Worm (Caenorhabditis elegans) whole organism, L1 larva: ENCODE measurements around the gene ZK863.1.
A peak's percentile ranks its signal among the peaks of the same experiment; 100 is the strongest.

ENCODE experiments used
- C04F5.9 ChIP-seq: sonication (generic microtip); optimal IDR thresholded peaks from 2 replicates; lab custom pipeline; 2016; ENCODE audit warnings: missing genetic modification characterization, missing compliant biosample characterization
- C16A3.4 ChIP-seq: fragments of 150-350 bp; optimal IDR thresholded peaks from 2 replicates; lab custom pipeline; 2014; ENCODE audit warnings: missing biosample characterization, missing genetic modification characterization
- F16B12.6 ChIP-seq: fragments of 150-350 bp; optimal IDR thresholded peaks from 2 replicates; lab custom pipeline; 2014; ENCODE audit warnings: missing biosample characterization, missing genetic modification characterization
- Y116A8C.19 ChIP-seq: sonication (generic microtip); optimal IDR thresholded peaks from 2 replicates; lab custom pipeline; 2016; ENCODE audit warnings: missing compliant biosample characterization, missing genetic modification characterization, borderline replicate concordance
- aha-1 ChIP-seq: fragments of 150-350 bp; optimal IDR thresholded peaks from 2 replicates; lab custom pipeline; 2014; ENCODE audit warnings: missing biosample characterization, missing genetic modification characterization
- blmp-1 ChIP-seq: fragments of 150-350 bp; optimal IDR thresholded peaks from 2 replicates; lab custom pipeline; 2014; ENCODE audit warnings: missing biosample characterization, missing genetic modification characterization
- ceh-82 ChIP-seq, 3 experiments: fragments of 150-350 bp in 1 of 3; sonication (generic microtip) in 2 of 3; optimal IDR thresholded peaks; 2 replicates each; lab custom pipeline; 2014 to 2017; ENCODE audit warnings: missing biosample characterization in 3 of 3, missing genetic modification characterization in 3 of 3
- ceh-90 ChIP-seq: sonication (generic microtip); optimal IDR thresholded peaks from 2 replicates; lab custom pipeline; 2016; ENCODE audit warnings: missing genetic modification characterization, missing compliant biosample characterization
- egl-27 ChIP-seq, 2 experiments: fragments of 150-350 bp in 1 of 2; sonication (generic microtip); optimal IDR thresholded peaks; 3 replicates each; lab custom pipeline; 2017 to 2018; ENCODE audit warnings: missing biosample characterization in 2 of 2, missing genetic modification characterization in 2 of 2, missing genetic modification reagents in 2 of 2
- elt-2 ChIP-seq: sonication (generic microtip); optimal IDR thresholded peaks from 2 replicates; lab custom pipeline; 2016; ENCODE audit warnings: missing genetic modification characterization, mild to moderate bottlenecking, inconsistent platforms, missing compliant biosample characterization, missing genetic modification reagents
- ets-5 ChIP-seq: fragments of 200-800 bp; sonication (Bioruptor generic); IDR thresholded peaks from 2 replicates; pipeline ENCODE4 v1.3.6; 2022; ENCODE audit warnings: missing genetic modification characterization, missing compliant biosample characterization
- fkh-10 ChIP-seq: sonication (generic microtip); optimal IDR thresholded peaks from 2 replicates; lab custom pipeline; 2017; ENCODE audit warnings: missing biosample characterization, missing genetic modification reagents, missing genetic modification characterization
- fos-1 ChIP-seq: fragments of 150-350 bp; optimal IDR thresholded peaks from 2 replicates; lab custom pipeline; 2014; ENCODE audit warnings: missing biosample characterization, missing genetic modification characterization
- hlh-17 ChIP-seq: fragments of 200-800 bp; sonication (Bioruptor generic); optimal IDR thresholded peaks from 2 replicates; lab custom pipeline; 2018; ENCODE audit warnings: missing genetic modification characterization, mild to moderate bottlenecking, missing compliant biosample characterization, moderate library complexity, borderline replicate concordance
- hlh-4 ChIP-seq: sonication (generic microtip); optimal IDR thresholded peaks from 2 replicates; lab custom pipeline; 2016; ENCODE audit warnings: mild to moderate bottlenecking, missing genetic modification characterization, missing compliant biosample characterization
- hpl-2 ChIP-seq: fragments of 150-350 bp; optimal IDR thresholded peaks from 2 replicates; lab custom pipeline; 2014; ENCODE audit warnings: missing biosample characterization, missing genetic modification reagents, missing genetic modification characterization
- irx-1 ChIP-seq: sonication (generic microtip); optimal IDR thresholded peaks from 2 replicates; lab custom pipeline; 2016; ENCODE audit warnings: missing genetic modification characterization, missing compliant biosample characterization
- lin-13 ChIP-seq: fragments of 150-350 bp; optimal IDR thresholded peaks from 2 replicates; lab custom pipeline; 2014; ENCODE audit warnings: missing biosample characterization, missing genetic modification reagents, missing genetic modification characterization
- lin-15B ChIP-seq: fragments of 150-350 bp; sonication (generic microtip); optimal IDR thresholded peaks from 3 replicates; lab custom pipeline; 2014; ENCODE audit warnings: missing biosample characterization, missing genetic modification characterization
- lin-39 ChIP-seq: fragments of 150-350 bp; optimal IDR thresholded peaks from 2 replicates; lab custom pipeline; 2014; ENCODE audit warnings: missing biosample characterization, missing genetic modification reagents, missing genetic modification characterization
- lir-3 ChIP-seq: sonication (generic microtip); optimal IDR thresholded peaks from 2 replicates; lab custom pipeline; 2016; ENCODE audit warnings: mild to moderate bottlenecking, missing genetic modification characterization, moderate library complexity, missing compliant biosample characterization; ENCODE audit not compliant: poor library complexity
- lsy-2 ChIP-seq, 2 experiments: fragments of 150-350 bp; optimal IDR thresholded peaks; 2 replicates each; lab custom pipeline; 2014; ENCODE audit warnings: missing biosample characterization in 2 of 2, missing genetic modification characterization in 2 of 2
- mab-9 ChIP-seq: fragments of 200-800 bp; sonication (Bioruptor generic); IDR thresholded peaks from 2 replicates; pipeline ENCODE4 v1.3.6; 2022; ENCODE audit warnings: missing genetic modification reagents, missing genetic modification characterization, missing compliant biosample characterization
- mdl-1 ChIP-seq, 2 experiments: fragments of 150-350 bp; optimal IDR thresholded peaks; 2 replicates each; lab custom pipeline; 2014 to 2017; ENCODE audit warnings: missing biosample characterization in 2 of 2, missing genetic modification characterization in 2 of 2, inconsistent platforms in 1 of 2
- mef-2 ChIP-seq: fragments of 150-350 bp; optimal IDR thresholded peaks from 2 replicates; lab custom pipeline; 2014; ENCODE audit warnings: missing biosample characterization, missing genetic modification characterization
- nhr-11 ChIP-seq: fragments of 150-350 bp; optimal IDR thresholded peaks from 2 replicates; lab custom pipeline; 2014; ENCODE audit warnings: missing biosample characterization, missing genetic modification characterization
- nhr-19 ChIP-seq: fragments of 200-800 bp; sonication (Bioruptor generic); conservative IDR thresholded peaks from 2 replicates; pipeline ENCODE4 v1.3.6; 2022; ENCODE audit warnings: missing genetic modification characterization, missing compliant biosample characterization
- nhr-237 ChIP-seq: fragments of 150-350 bp; optimal IDR thresholded peaks from 2 replicates; lab custom pipeline; 2014; ENCODE audit warnings: missing biosample characterization, missing genetic modification characterization
- nhr-47 ChIP-seq: sonication (generic microtip); optimal IDR thresholded peaks from 2 replicates; lab custom pipeline; 2016; ENCODE audit warnings: mild to moderate bottlenecking, missing genetic modification characterization, moderate library complexity, missing compliant biosample characterization
- nhr-71 ChIP-seq: sonication (generic microtip); optimal IDR thresholded peaks from 2 replicates; lab custom pipeline; 2016; ENCODE audit warnings: mild to moderate bottlenecking, missing genetic modification characterization, moderate library complexity, missing compliant biosample characterization
- nhr-76 ChIP-seq: sonication (generic microtip); optimal IDR thresholded peaks from 2 replicates; lab custom pipeline; 2017; ENCODE audit warnings: missing biosample characterization, missing genetic modification characterization
- nhr-84 ChIP-seq: sonication (generic microtip); optimal IDR thresholded peaks from 2 replicates; lab custom pipeline; 2017; ENCODE audit warnings: missing biosample characterization, missing genetic modification characterization
- nhr-85 ChIP-seq: sonication (generic microtip); peaks from one replicate; lab custom pipeline; 2016; ENCODE audit warnings: missing genetic modification characterization, inconsistent platforms, missing compliant biosample characterization
- nhr-90 ChIP-seq: sonication (generic microtip); optimal IDR thresholded peaks from 2 replicates; lab custom pipeline; 2016; ENCODE audit warnings: mild to moderate bottlenecking, missing genetic modification characterization, missing compliant biosample characterization; ENCODE audit not compliant: poor library complexity
- pax-3 ChIP-seq: fragments of 200-800 bp; sonication (Bioruptor generic); optimal IDR thresholded peaks from 2 replicates; lab custom pipeline; 2018; ENCODE audit warnings: mild to moderate bottlenecking, missing genetic modification characterization, moderate library complexity, missing compliant biosample characterization
- rnt-1 ChIP-seq: sonication (generic microtip); optimal IDR thresholded peaks from 2 replicates; lab custom pipeline; 2016; ENCODE audit warnings: mild to moderate bottlenecking, missing genetic modification characterization, moderate library complexity, missing compliant biosample characterization
- skn-1 ChIP-seq: fragments of 150-350 bp; optimal IDR thresholded peaks from 2 replicates; lab custom pipeline; 2014; ENCODE audit warnings: missing biosample characterization, missing genetic modification characterization
- sox-4 ChIP-seq: sonication (generic microtip); optimal IDR thresholded peaks from 2 replicates; lab custom pipeline; 2016; ENCODE audit warnings: missing genetic modification characterization, missing compliant biosample characterization
- sptf-1 ChIP-seq: fragments of 150-350 bp; optimal IDR thresholded peaks from 2 replicates; lab custom pipeline; 2014; ENCODE audit warnings: missing biosample characterization, missing genetic modification characterization
- sup-37 ChIP-seq: fragments of 200-800 bp; sonication (Bioruptor generic); optimal IDR thresholded peaks from 2 replicates; lab custom pipeline; 2018; ENCODE audit warnings: mild to moderate bottlenecking, missing genetic modification characterization, missing compliant biosample characterization
- swsn-7 ChIP-seq: sonication (generic microtip); optimal IDR thresholded peaks from 2 replicates; lab custom pipeline; 2016; ENCODE audit warnings: missing genetic modification characterization, missing compliant biosample characterization
- tlp-1 ChIP-seq: fragments of 150-350 bp; optimal IDR thresholded peaks from 2 replicates; lab custom pipeline; 2014; ENCODE audit warnings: missing biosample characterization, missing genetic modification characterization
- unc-30 ChIP-seq: sonication (generic microtip); optimal IDR thresholded peaks from 2 replicates; lab custom pipeline; 2017; ENCODE audit warnings: missing biosample characterization, missing genetic modification characterization
- unc-62 ChIP-seq: fragments of 150-350 bp; optimal IDR thresholded peaks from 2 replicates; lab custom pipeline; 2014; ENCODE audit warnings: missing biosample characterization, missing genetic modification reagents, missing genetic modification characterization
- unc-86 ChIP-seq: sonication (generic microtip); optimal IDR thresholded peaks from 2 replicates; lab custom pipeline; 2016; ENCODE audit warnings: missing genetic modification characterization, missing compliant biosample characterization
- vab-15 ChIP-seq: sonication (generic microtip); optimal IDR thresholded peaks from 2 replicates; lab custom pipeline; 2017; ENCODE audit warnings: missing genotype, mild to moderate bottlenecking, missing genetic modification characterization, missing compliant biosample characterization
- zag-1 ChIP-seq: fragments of 150-350 bp; optimal IDR thresholded peaks from 2 replicates; lab custom pipeline; 2014; ENCODE audit warnings: missing biosample characterization, missing genetic modification characterization
- zip-4 ChIP-seq: fragments of 200-800 bp; sonication (Bioruptor generic); optimal IDR thresholded peaks from 2 replicates; lab custom pipeline; 2018; ENCODE audit warnings: mild to moderate bottlenecking, missing genetic modification characterization, moderate library complexity, missing compliant biosample characterization
- ztf-11 ChIP-seq, 2 experiments: sonication (generic microtip); optimal IDR thresholded peaks; 2 replicates each; lab custom pipeline; 2016 to 2017; ENCODE audit warnings: missing genetic modification characterization in 2 of 2, missing biosample characterization in 1 of 2, missing compliant biosample characterization in 1 of 2

Gene ZK863.1

DNA sequence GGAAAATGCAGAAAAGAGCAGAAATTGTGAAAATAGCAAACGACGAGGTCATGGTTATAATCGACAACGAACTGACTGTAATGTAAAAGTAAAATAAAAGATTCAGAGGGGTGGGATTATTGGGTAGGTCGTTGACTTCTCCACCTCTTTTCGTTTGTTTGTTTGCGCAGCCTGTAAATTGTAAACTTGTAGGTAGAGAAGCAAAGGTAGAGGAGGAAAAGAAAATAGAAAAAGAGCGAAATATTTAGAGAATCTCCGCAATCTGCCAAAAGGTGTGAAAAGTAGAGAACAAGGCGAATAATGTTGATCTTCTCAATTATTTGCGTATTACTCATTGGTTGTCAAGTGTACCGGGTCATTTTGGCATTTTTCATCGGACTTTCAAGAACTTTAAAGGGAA, 17.3 kb upstream of the ZK863.1 start, which contains the start of gene ZK863.8:
Gene ZK863.8 (minus strand): TSS at position 173 of the 400 bp plus-strand sequence.
- TF ChIP-seq nhr-19 (GFP tag; lab: Robert Waterston, UW): no peak
- no peak for TF ChIP-seq C04F5.9 (tag; lab: Kevin White, UChicago)
- no peak for TF ChIP-seq tlp-1
- no peak for TF ChIP-seq blmp-1
- TF ChIP-seq nhr-76 (tag; lab: Kevin White, UChicago): no peak
- TF ChIP-seq F16B12.6 (tag; lab: Kevin White, UChicago): no peak
- TF ChIP-seq egl-27 (tag; optimal IDR thresholded peaks at IDR 0.05; lab: Kevin White, UChicago): no peak
- TF ChIP-seq hlh-17 (GFP tag; lab: Kevin White, UChicago): no peak
- TF ChIP-seq zag-1 (tag; lab: Kevin White, UChicago): no peak
- no peak for TF ChIP-seq sup-37 (GFP tag; lab: Kevin White, UChicago)
- no peak for TF ChIP-seq ceh-82 (tag; optimal IDR thresholded peaks at IDR 0.05; lab: Kevin White, UChicago)
- TF ChIP-seq mdl-1 (tag; optimal IDR thresholded peaks at IDR 0.05; lab: Kevin White, UChicago): no peak
- TF ChIP-seq swsn-7: no peak

ce11 chrV:12184308-12184999, 14.4 kb upstream of the ZK863.1 start, which contains the start of gene srd-4:
Gene srd-4 (plus strand): TSS chrV:12184949.
- TF ChIP-seq nhr-84 (tag; lab: Kevin White, UChicago) (no peak), nhr-47 (tag; lab: Kevin White, UChicago) (peak; percentile 53), hpl-2 (GFP tag; lab: Kevin White, UChicago) (no peak), C16A3.4 (tag; lab: Kevin White, UChicago) (peak; percentile 7), nhr-237 (tag; lab: Kevin White, UChicago) (no peak), mab-9 (GFP tag; lab: Robert Waterston, UW) (no peak), mef-2 (no peak), unc-86 (tag; lab: Kevin White, UChicago) (no peak), Y116A8C.19 (tag; lab: Kevin White, UChicago) (no peak), lir-3 (tag; lab: Kevin White, UChicago) (no peak), nhr-90 (peak; percentile 54), F16B12.6 (tag; lab: Kevin White, UChicago) (peak; percentile 25), vab-15 (tag; lab: Kevin White, UChicago) (no peak), fkh-10 (no peak), ceh-90 (tag; lab: Kevin White, UChicago) (peak; percentile 10), ztf-11 (tag; optimal IDR thresholded peaks at IDR 0.05; lab: Kevin White, UChicago) (no peak), unc-62 (GFP tag; lab: Kevin White, UChicago) (no peak), sup-37 (GFP tag; lab: Kevin White, UChicago) (no peak), zip-4 (GFP tag; lab: Kevin White, UChicago) (no peak), lsy-2 (tag; optimal IDR thresholded peaks at IDR 0.05; lab: Kevin White, UChicago) (peak; percentile 59 to 79), lin-15B (tag; lab: Kevin White, UChicago) (no peak), tlp-1 (no peak), nhr-19 (GFP tag; lab: Robert Waterston, UW) (peak; percentile 46; the same call in 1 of the 2 replicates), egl-27 (tag; optimal IDR thresholded peaks at IDR 0.05; lab: Kevin White, UChicago) (no peak), nhr-85 (tag; lab: Kevin White, UChicago) (no peak), skn-1 (tag; lab: Kevin White, UChicago) (peak; percentile 53), C04F5.9 (tag; lab: Kevin White, UChicago) (no peak), hlh-4 (tag; lab: Kevin White, UChicago) (no peak), sptf-1 (no peak), pax-3 (tag; lab: Kevin White, UChicago) (no peak), aha-1 (tag; lab: Kevin White, UChicago) (no peak), fos-1 (tag; lab: Kevin White, UChicago) (no peak), unc-30 (no peak), nhr-11 (no peak), zag-1 (tag; lab: Kevin White, UChicago) (no peak), elt-2 (tag; lab: Kevin White, UChicago) (no peak), ets-5 (GFP tag; lab: Robert Waterston, UW) (no peak), swsn-7 (peak; percentile 25), sox-4 (no peak), mdl-1 (tag; optimal IDR thresholded peaks at IDR 0.05; lab: Kevin White, UChicago) (no peak), nhr-71 (peak; percentile 60), rnt-1 (tag; lab: Kevin White, UChicago) (peak; percentile 27), lin-13 (GFP tag; lab: Kevin White, UChicago) (no peak), lin-39 (tag; lab: Kevin White, UChicago) (no peak), irx-1 (tag; lab: Kevin White, UChicago) (peak; percentile 6)
